Fruit fly (Drosophila melanogaster) whole organism: ENCODE data around the gene CG42820.

Experiments used
- Dll ChIP-seq: fragments of >200 bp; optimal IDR thresholded peaks from 2 replicates; lab custom pipeline; 2017
- usp ChIP-seq: fragments of >200 bp; optimal IDR thresholded peaks from 2 replicates; lab custom pipeline; 2017; ENCODE audit warnings: missing biosample characterization, missing genetic modification characterization, mixed read lengths

- no peak for TF ChIP-seq usp (GFP tag; lab: Kevin White, UChicago)
- TF ChIP-seq Dll = no peak
These were observed 41.5 kb downstream of the CG42820 start for dm6 chr2L:8350560-8351171.
